Worm (Caenorhabditis elegans): ENCODE results near the gene F26G1.11.

DNA sequence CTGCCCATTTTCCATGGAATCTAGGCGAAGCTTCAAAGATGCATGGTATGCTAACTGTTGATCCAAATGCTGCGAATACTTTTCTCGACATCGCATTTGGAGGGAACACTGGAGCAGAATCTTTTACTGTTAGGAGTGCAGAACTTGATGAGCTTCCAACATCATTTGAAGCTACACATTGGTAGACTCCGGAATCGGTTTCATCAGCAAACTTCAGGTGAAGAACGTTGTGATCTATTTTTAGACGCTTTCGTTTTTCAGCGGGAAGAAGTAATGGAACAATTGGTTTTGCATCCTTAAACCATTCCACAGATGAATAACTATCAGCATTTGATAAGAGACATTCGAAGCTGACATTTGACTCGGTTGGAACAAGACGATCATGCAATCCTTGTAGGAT lies 23.6 kb downstream of the F26G1.11 start:
- TF ChIP-seq nhr-11 (tag; optimal IDR thresholded peaks at IDR 0.05) (no peak), tbx-2 (tag; optimal IDR thresholded peaks at IDR 0.05) (no peak), ceh-9 (tag; optimal IDR thresholded peaks at IDR 0.05) (no peak), ztf-16 (tag; optimal IDR thresholded peaks at IDR 0.05) (no peak), odd-2 (tag; optimal IDR thresholded peaks at IDR 0.05) (no peak), C38D4.7 (GFP tag; optimal IDR thresholded peaks at IDR 0.05) (no peak), ama-1 (optimal IDR thresholded peaks at IDR 0.05) (no peak), hlh-13 (GFP tag; optimal IDR thresholded peaks at IDR 0.05) (no peak), lin-11 (tag; optimal IDR thresholded peaks at IDR 0.05) (no peak)

Data from whole organism, late embryonic.